Worm (Caenorhabditis elegans) whole organism, L3 larva: ENCODE measurements around the gene E02C12.6.
A peak's percentile ranks its signal among the peaks of the same experiment; 100 is the strongest.

ENCODE experiments used
- R02D3.7 ChIP-seq: fragments of 150-350 bp; optimal IDR thresholded peaks from 2 replicates; lab custom pipeline; 2014; ENCODE audit warnings: missing biosample characterization, missing genetic modification characterization
- ceh-16 ChIP-seq: sonication (generic microtip); optimal IDR thresholded peaks from 2 replicates; lab custom pipeline; 2017; ENCODE audit warnings: missing biosample characterization, missing genetic modification characterization
- ceh-82 ChIP-seq: fragments of 150-350 bp; optimal IDR thresholded peaks from 2 replicates; lab custom pipeline; 2014; ENCODE audit warnings: missing biosample characterization, missing genetic modification characterization
- daf-12 ChIP-seq: fragments of 150-350 bp; optimal IDR thresholded peaks from 2 replicates; lab custom pipeline; 2014; ENCODE audit warnings: missing biosample characterization, missing genetic modification reagents, missing genetic modification characterization
- elt-2 ChIP-seq: sonication (generic microtip); optimal IDR thresholded peaks from 2 replicates; lab custom pipeline; 2016; ENCODE audit warnings: missing genetic modification reagents, mild to moderate bottlenecking, missing genetic modification characterization, missing compliant biosample characterization
- fkh-10 ChIP-seq: sonication (generic microtip); optimal IDR thresholded peaks from 2 replicates; lab custom pipeline; 2017; ENCODE audit warnings: missing biosample characterization, missing genetic modification reagents, missing genetic modification characterization
- jun-1 ChIP-seq: fragments of 150-350 bp; optimal IDR thresholded peaks from 2 replicates; lab custom pipeline; 2014; ENCODE audit warnings: missing biosample characterization, missing genetic modification reagents, missing genetic modification characterization
- nhr-11 ChIP-seq: fragments of 150-350 bp; optimal IDR thresholded peaks from 2 replicates; lab custom pipeline; 2014; ENCODE audit warnings: missing biosample characterization, missing genetic modification characterization
- nhr-237 ChIP-seq: fragments of 150-350 bp; optimal IDR thresholded peaks from 2 replicates; lab custom pipeline; 2014; ENCODE audit warnings: missing biosample characterization, missing genetic modification characterization
- nhr-28 ChIP-seq: fragments of 150-350 bp; optimal IDR thresholded peaks from 2 replicates; lab custom pipeline; 2014; ENCODE audit warnings: missing biosample characterization, missing genetic modification characterization
- pha-4 ChIP-seq: fragments of 150-350 bp; optimal IDR thresholded peaks from 2 replicates; lab custom pipeline; 2014; ENCODE audit warnings: missing biosample characterization, missing genetic modification reagents, missing genetic modification characterization
- pqm-1 ChIP-seq: fragments of 150-350 bp; optimal IDR thresholded peaks from 2 replicates; lab custom pipeline; 2017; ENCODE audit warnings: missing biosample characterization, missing genetic modification characterization, inconsistent platforms
- ztf-11 ChIP-seq: fragments of 150-350 bp; optimal IDR thresholded peaks from 2 replicates; lab custom pipeline; 2014; ENCODE audit warnings: missing biosample characterization, missing genetic modification characterization

ce11 chrV:9328670-9329069 is 42.2 kb downstream of the E02C12.6 start, which contains the start of gene K07B1.4:
- TF ChIP-seq nhr-237 (tag; lab: Kevin White, UChicago), result no peak
- TF ChIP-seq pqm-1, result no peak
- peak; percentile 19 for TF ChIP-seq elt-2 (tag; lab: Kevin White, UChicago)
- no peak for TF ChIP-seq nhr-11 (tag; lab: Kevin White, UChicago)
- TF ChIP-seq ceh-16 (tag; lab: Kevin White, UChicago), result no peak
- TF ChIP-seq fkh-10 (GFP tag; lab: Kevin White, UChicago), result no peak
- no peak for TF ChIP-seq daf-12 (tag; lab: Kevin White, UChicago)
- no peak for TF ChIP-seq ceh-82 (tag; lab: Kevin White, UChicago)
- TF ChIP-seq ztf-11, result no peak
- no peak for TF ChIP-seq jun-1 (tag; lab: Kevin White, UChicago)
- no peak for TF ChIP-seq R02D3.7 (tag; lab: Kevin White, UChicago)
- TF ChIP-seq nhr-28 (tag; lab: Kevin White, UChicago), result no peak
- no peak for TF ChIP-seq pha-4 (tag; lab: Kevin White, UChicago)
